Worm (Caenorhabditis elegans) whole organism, L2 larva: ENCODE results near the gene Y67A10A.7.
A peak's percentile ranks its signal among the peaks of the same experiment; 100 is the strongest.

Source experiments
- C34F6.9 ChIP-seq: fragments of 150-350 bp; optimal IDR thresholded peaks from 2 replicates; lab custom pipeline; 2014; ENCODE audit warnings: missing biosample characterization, missing genetic modification characterization
- F13H6.1 ChIP-seq: sonication (generic microtip); optimal IDR thresholded peaks from 2 replicates; lab custom pipeline; 2016; ENCODE audit warnings: missing genetic modification characterization, missing compliant biosample characterization
- R02D3.7 ChIP-seq: fragments of 150-350 bp; optimal IDR thresholded peaks from 2 replicates; lab custom pipeline; 2014; ENCODE audit warnings: missing biosample characterization, missing genetic modification characterization
- Y55F3AM.14 ChIP-seq: fragments of 200-800 bp; sonication (Bioruptor generic); optimal IDR thresholded peaks from 2 replicates; lab custom pipeline; 2018; ENCODE audit warnings: mild to moderate bottlenecking, missing genetic modification characterization, missing compliant biosample characterization
- ZK546.5 ChIP-seq: sonication (generic microtip); optimal IDR thresholded peaks from 2 replicates; lab custom pipeline; 2017; ENCODE audit warnings: missing biosample characterization, missing genetic modification characterization
- alr-1 ChIP-seq: fragments of 150-350 bp; optimal IDR thresholded peaks from 2 replicates; lab custom pipeline; 2014; ENCODE audit warnings: missing biosample characterization, missing genetic modification characterization
- aly-2 ChIP-seq: fragments of 150-350 bp; optimal IDR thresholded peaks from 2 replicates; lab custom pipeline; 2014; ENCODE audit warnings: missing biosample characterization, missing genetic modification characterization
- ama-1 ChIP-seq: fragments of 150-350 bp; optimal IDR thresholded peaks from 2 replicates; lab custom pipeline; 2018; ENCODE audit warnings: inconsistent platforms
- blmp-1 ChIP-seq: sonication (generic microtip); optimal IDR thresholded peaks from 2 replicates; lab custom pipeline; 2017; ENCODE audit warnings: missing genetic modification characterization, mild to moderate bottlenecking, missing compliant biosample characterization, antibody characterized with exemption, moderate library complexity; ENCODE audit not compliant: insufficient read depth
- ceh-82 ChIP-seq: fragments of 150-350 bp; optimal IDR thresholded peaks from 2 replicates; lab custom pipeline; 2014; ENCODE audit warnings: missing biosample characterization, missing genetic modification characterization
- dmd-4 ChIP-seq: sonication (generic microtip); optimal IDR thresholded peaks from 2 replicates; lab custom pipeline; 2017; ENCODE audit warnings: missing biosample characterization, missing genetic modification characterization
- egl-27 ChIP-seq: sonication (generic microtip); optimal IDR thresholded peaks from 3 replicates; lab custom pipeline; 2017; ENCODE audit warnings: missing biosample characterization, missing genetic modification reagents, missing genetic modification characterization
- elt-3 ChIP-seq: sonication (generic microtip); optimal IDR thresholded peaks from 2 replicates; lab custom pipeline; 2017; ENCODE audit warnings: missing biosample characterization, missing genetic modification characterization
- fos-1 ChIP-seq: fragments of 150-350 bp; optimal IDR thresholded peaks from 2 replicates; lab custom pipeline; 2014; ENCODE audit warnings: missing biosample characterization, missing genetic modification characterization
- lin-13 ChIP-seq: fragments of 150-350 bp; optimal IDR thresholded peaks from 2 replicates; lab custom pipeline; 2014; ENCODE audit warnings: missing biosample characterization, missing genetic modification reagents, missing genetic modification characterization
- mab-5 ChIP-seq: fragments of 150-350 bp; optimal IDR thresholded peaks from 2 replicates; lab custom pipeline; 2014; ENCODE audit warnings: missing biosample characterization, missing genetic modification characterization
- mbf-1 ChIP-seq: sonication (generic microtip); optimal IDR thresholded peaks from 2 replicates; lab custom pipeline; 2017; ENCODE audit warnings: missing biosample characterization, missing genetic modification characterization
- mdl-1 ChIP-seq, 2 experiments: fragments of 150-350 bp in 1 of 2; sonication (generic microtip) in 1 of 2; optimal IDR thresholded peaks; 2 replicates each; lab custom pipeline; 2017; ENCODE audit warnings: missing biosample characterization in 2 of 2, missing genetic modification characterization in 2 of 2
- nhr-10 ChIP-seq: sonication (generic microtip); optimal IDR thresholded peaks from 2 replicates; lab custom pipeline; 2017; ENCODE audit warnings: missing biosample characterization, missing genetic modification characterization
- nhr-11 ChIP-seq: fragments of 150-350 bp; optimal IDR thresholded peaks from 2 replicates; lab custom pipeline; 2014; ENCODE audit warnings: missing biosample characterization, missing genetic modification characterization
- nhr-129 ChIP-seq: fragments of 150-350 bp; optimal IDR thresholded peaks from 2 replicates; lab custom pipeline; 2014; ENCODE audit warnings: missing biosample characterization, missing genetic modification characterization
- nhr-21 ChIP-seq: fragments of 150-350 bp; optimal IDR thresholded peaks from 2 replicates; lab custom pipeline; 2014; ENCODE audit warnings: missing biosample characterization, missing genetic modification characterization
- nhr-237 ChIP-seq: fragments of 150-350 bp; optimal IDR thresholded peaks from 2 replicates; lab custom pipeline; 2014; ENCODE audit warnings: missing biosample characterization, missing genetic modification characterization
- nhr-25 ChIP-seq: fragments of 150-350 bp; sonication (generic microtip); optimal IDR thresholded peaks from 3 replicates; lab custom pipeline; 2014; ENCODE audit warnings: missing biosample characterization, missing genetic modification characterization
- nhr-6 ChIP-seq: fragments of 150-350 bp; optimal IDR thresholded peaks from 2 replicates; lab custom pipeline; 2014; ENCODE audit warnings: missing biosample characterization, missing genetic modification characterization
- nhr-77 ChIP-seq: fragments of 150-350 bp; optimal IDR thresholded peaks from 2 replicates; lab custom pipeline; 2014; ENCODE audit warnings: missing biosample characterization, missing genetic modification characterization
- peb-1 ChIP-seq: fragments of 150-350 bp; optimal IDR thresholded peaks from 2 replicates; lab custom pipeline; 2014; ENCODE audit warnings: missing biosample characterization, missing genetic modification characterization
- sem-4 ChIP-seq: fragments of 150-350 bp; optimal IDR thresholded peaks from 2 replicates; lab custom pipeline; 2014; ENCODE audit warnings: missing biosample characterization, missing genetic modification reagents, missing genetic modification characterization
- sma-3 ChIP-seq: sonication (generic microtip); optimal IDR thresholded peaks from 2 replicates; lab custom pipeline; 2016; ENCODE audit warnings: missing genetic modification reagents, missing genetic modification characterization, missing compliant biosample characterization
- sma-9 ChIP-seq, 2 experiments: fragments of 150-350 bp in 1 of 2; sonication (generic microtip) in 1 of 2; optimal IDR thresholded peaks; 2 replicates each; lab custom pipeline; 2014 to 2016; ENCODE audit warnings: missing genetic modification characterization in 2 of 2, mild to moderate bottlenecking in 1 of 2, missing biosample characterization in 1 of 2, missing compliant biosample characterization in 1 of 2, missing genetic modification reagents in 1 of 2, moderate library complexity in 1 of 2
- snpc-4 ChIP-seq: fragments of 150-350 bp; optimal IDR thresholded peaks from 2 replicates; lab custom pipeline; 2014; ENCODE audit warnings: missing biosample characterization, missing genetic modification characterization
- unc-39 ChIP-seq: fragments of 150-350 bp; optimal IDR thresholded peaks from 2 replicates; lab custom pipeline; 2014; ENCODE audit warnings: missing biosample characterization, missing genetic modification characterization
- unc-55 ChIP-seq: fragments of 150-350 bp; sonication (generic microtip); optimal IDR thresholded peaks from 3 replicates; lab custom pipeline; 2014; ENCODE audit warnings: missing biosample characterization, missing genetic modification reagents, missing genetic modification characterization
- unc-62 ChIP-seq: fragments of 150-350 bp; optimal IDR thresholded peaks from 2 replicates; lab custom pipeline; 2014; ENCODE audit warnings: missing biosample characterization, missing genetic modification reagents, missing genetic modification characterization
- zag-1 ChIP-seq: fragments of 150-350 bp; optimal IDR thresholded peaks from 2 replicates; lab custom pipeline; 2014; ENCODE audit warnings: missing biosample characterization, missing genetic modification characterization
- ztf-1 ChIP-seq: fragments of 200-800 bp; sonication (Bioruptor generic); conservative IDR thresholded peaks from 2 replicates; pipeline ENCODE4 v1.3.6; 2022; ENCODE audit warnings: missing genetic modification characterization, missing compliant biosample characterization

Gene Y67A10A.7

ce11 chrIV:14391268-14391667 lies 17.4 kb downstream of the Y67A10A.7 start:
- no peak for TF ChIP-seq unc-55
- TF ChIP-seq R02D3.7 (tag; lab: Kevin White, UChicago): no peak
- no peak for TF ChIP-seq aly-2
- TF ChIP-seq mdl-1 (tag; optimal IDR thresholded peaks at IDR 0.05; lab: Kevin White, UChicago): no peak
- TF ChIP-seq nhr-6 (tag; lab: Kevin White, UChicago): no peak

- TF ChIP-seq sem-4 (tag; lab: Kevin White, UChicago): peak; percentile 18
- TF ChIP-seq blmp-1: peak; percentile 27
- TF ChIP-seq fos-1 (tag; lab: Kevin White, UChicago): no peak
- no peak for TF ChIP-seq dmd-4 (tag; lab: Kevin White, UChicago)
- peak; percentile 34 for TF ChIP-seq nhr-25 (tag; lab: Kevin White, UChicago)
- TF ChIP-seq sma-3 (GFP tag; lab: Kevin White, UChicago): peak; percentile 26
- no peak for TF ChIP-seq nhr-237 (tag; lab: Kevin White, UChicago)
- peak; percentile 44 for TF ChIP-seq nhr-129 (tag; lab: Kevin White, UChicago)
- no peak for TF ChIP-seq nhr-10 (tag; lab: Kevin White, UChicago)
- TF ChIP-seq, all 48 proteins: peak for 5
These were observed 17.8 kb downstream of the Y67A10A.7 start for ce11 chrIV:14391746-14392145.

- TF ChIP-seq unc-39 (tag; lab: Kevin White, UChicago) (no peak), zag-1 (tag; lab: Kevin White, UChicago) (no peak), C34F6.9 (tag; lab: Kevin White, UChicago) (no peak), mab-5 (tag; lab: Kevin White, UChicago) (no peak), lin-13 (GFP tag; lab: Kevin White, UChicago) (no peak), peb-1 (tag; lab: Kevin White, UChicago) (no peak), nhr-21 (tag; lab: Kevin White, UChicago) (no peak), nhr-129 (tag; lab: Kevin White, UChicago) (no peak), nhr-11 (tag; lab: Kevin White, UChicago) (no peak), ceh-82 (tag; lab: Kevin White, UChicago) (no peak), snpc-4 (tag; lab: Kevin White, UChicago) (no peak), aly-2 (no peak)
These were observed 19.9 kb downstream of the Y67A10A.7 start, which contains the start of gene clc-8 for ce11 chrIV:14393838-14394237. Gene clc-8 (plus strand): TSS chrIV:14394138.

- TF ChIP-seq F13H6.1: no peak
- TF ChIP-seq blmp-1: no peak
- no peak for TF ChIP-seq sma-9 (GFP tag; optimal IDR thresholded peaks at IDR 0.05; lab: Kevin White, UChicago)
- no peak for TF ChIP-seq sma-9 (tag; optimal IDR thresholded peaks at IDR 0.05; lab: Kevin White, UChicago)
- TF ChIP-seq nhr-237 (tag; lab: Kevin White, UChicago): no peak
- TF ChIP-seq ceh-82 (tag; lab: Kevin White, UChicago): no peak
- no peak for TF ChIP-seq alr-1
- no peak for TF ChIP-seq elt-3 (tag; lab: Kevin White, UChicago)
- no peak for TF ChIP-seq dmd-4 (tag; lab: Kevin White, UChicago)
- no peak for TF ChIP-seq ama-1 (lab: Kevin White, UChicago)
- no peak for TF ChIP-seq Y55F3AM.14 (GFP tag; lab: Kevin White, UChicago)
- no peak for TF ChIP-seq fos-1 (tag; lab: Kevin White, UChicago)
- no peak for TF ChIP-seq mbf-1 (tag; lab: Kevin White, UChicago)
- no peak for TF ChIP-seq mdl-1 (tag; optimal IDR thresholded peaks at IDR 0.05; lab: Kevin White, UChicago)
- TF ChIP-seq nhr-10 (tag; lab: Kevin White, UChicago): no peak
- TF ChIP-seq nhr-77: no peak
- TF ChIP-seq nhr-6 (tag; lab: Kevin White, UChicago): no peak
- TF ChIP-seq egl-27 (tag; lab: Kevin White, UChicago): no peak
- no peak for TF ChIP-seq ZK546.5
- no peak for TF ChIP-seq unc-62 (GFP tag; lab: Kevin White, UChicago)
These were observed 20.9 kb downstream of the Y67A10A.7 start for ce11 chrIV:14394812-14395211.

- no peak for TF ChIP-seq fos-1 (tag; lab: Kevin White, UChicago)
- no peak for TF ChIP-seq nhr-129 (tag; lab: Kevin White, UChicago)
- no peak for TF ChIP-seq ZK546.5
- TF ChIP-seq nhr-25 (tag; lab: Kevin White, UChicago): no peak
- TF ChIP-seq nhr-77: no peak
- TF ChIP-seq nhr-10 (tag; lab: Kevin White, UChicago): no peak
- TF ChIP-seq nhr-11 (tag; lab: Kevin White, UChicago): no peak
- no peak for TF ChIP-seq peb-1 (tag; lab: Kevin White, UChicago)
- no peak for TF ChIP-seq ztf-1
- no peak for TF ChIP-seq sma-9 (GFP tag; optimal IDR thresholded peaks at IDR 0.05; lab: Kevin White, UChicago)
- TF ChIP-seq sma-9 (tag; optimal IDR thresholded peaks at IDR 0.05; lab: Kevin White, UChicago): no peak
- TF ChIP-seq sma-3 (GFP tag; lab: Kevin White, UChicago): no peak
- TF ChIP-seq Y55F3AM.14 (GFP tag; lab: Kevin White, UChicago): no peak
- TF ChIP-seq mab-5 (tag; lab: Kevin White, UChicago): no peak
- no peak for TF ChIP-seq ceh-82 (tag; lab: Kevin White, UChicago)
- no peak for TF ChIP-seq alr-1
- TF ChIP-seq R02D3.7 (tag; lab: Kevin White, UChicago): no peak
- TF ChIP-seq sem-4 (tag; lab: Kevin White, UChicago): no peak
These were observed 21.6 kb downstream of the Y67A10A.7 start for ce11 chrIV:14395531-14395930.
